Fruit fly (Drosophila melanogaster): ENCODE measurements around the gene mrn.

The mrn gene

DNA sequence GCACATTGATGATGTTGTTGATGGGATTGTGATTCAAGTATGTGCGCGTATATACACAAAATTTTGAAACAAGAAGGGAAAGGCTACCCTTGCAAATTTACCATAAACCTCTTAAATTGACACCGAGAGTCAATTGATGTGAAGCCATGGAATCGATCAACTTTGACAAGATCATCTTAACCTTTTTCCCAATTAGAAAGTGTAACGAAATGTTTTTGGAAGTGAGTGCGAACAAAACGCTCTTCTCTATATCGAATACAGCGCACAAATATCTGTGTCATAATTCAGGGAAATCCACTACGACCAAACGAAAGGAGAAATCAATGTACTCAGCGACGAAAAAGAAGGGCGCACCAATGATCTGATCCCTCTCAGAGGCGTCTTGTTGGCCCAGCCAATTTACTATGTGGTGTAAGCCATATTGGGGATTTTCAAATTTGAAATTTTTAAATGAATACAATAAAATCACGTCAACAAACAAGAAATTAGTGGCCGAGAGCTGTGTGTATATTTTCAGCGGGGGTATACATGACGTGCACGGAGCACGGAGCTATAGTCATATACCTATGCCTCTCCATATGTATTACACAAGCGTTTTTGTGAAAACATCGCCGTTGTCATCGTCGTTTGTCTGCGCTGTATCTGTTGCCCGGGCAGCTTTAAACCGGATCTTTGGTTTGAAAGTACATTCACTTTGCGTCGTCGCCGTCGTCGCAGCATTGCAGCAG lies 46.8 kb downstream of the mrn start:
- TF ChIP-seq Hr96 (GFP tag; optimal IDR thresholded peaks at IDR 0.05) (peak; percentile 7), tj (GFP tag; optimal IDR thresholded peaks at IDR 0.05) (no peak), toe (GFP tag; optimal IDR thresholded peaks at IDR 0.05) (no peak), ovo (GFP tag; optimal IDR thresholded peaks at IDR 0.05) (no peak), CG7045 (GFP tag; optimal IDR thresholded peaks at IDR 0.05) (no peak), CG11617 (GFP tag; optimal IDR thresholded peaks at IDR 0.05) (no peak), cic (GFP tag; optimal IDR thresholded peaks at IDR 0.05) (no peak), CG7101 (tag; optimal IDR thresholded peaks at IDR 0.05) (peak; percentile 14), Clk (GFP tag; optimal IDR thresholded peaks at IDR 0.05) (no peak), pad (GFP tag; optimal IDR thresholded peaks at IDR 0.05) (no peak), CG5204 (GFP tag; optimal IDR thresholded peaks at IDR 0.05) (peak; percentile 23), Crg-1 (GFP tag; optimal IDR thresholded peaks at IDR 0.05) (no peak), CG14711 (tag; optimal IDR thresholded peaks at IDR 0.05) (peak; percentile 24), CG1620 (GFP tag; optimal IDR thresholded peaks at IDR 0.05) (no peak), Mnt (GFP tag; optimal IDR thresholded peaks at IDR 0.05) (no peak), cnc (optimal IDR thresholded peaks at IDR 0.05) (no peak), CG12768 (GFP tag; optimal IDR thresholded peaks at IDR 0.05) (no peak), bab1 (GFP tag; optimal IDR thresholded peaks at IDR 0.05) (no peak), CG33017 (tag; optimal IDR thresholded peaks at IDR 0.05) (no peak), kay (GFP tag; ENCODE audit: borderline replicate concordance) (peak; percentile 85)

DNA sequence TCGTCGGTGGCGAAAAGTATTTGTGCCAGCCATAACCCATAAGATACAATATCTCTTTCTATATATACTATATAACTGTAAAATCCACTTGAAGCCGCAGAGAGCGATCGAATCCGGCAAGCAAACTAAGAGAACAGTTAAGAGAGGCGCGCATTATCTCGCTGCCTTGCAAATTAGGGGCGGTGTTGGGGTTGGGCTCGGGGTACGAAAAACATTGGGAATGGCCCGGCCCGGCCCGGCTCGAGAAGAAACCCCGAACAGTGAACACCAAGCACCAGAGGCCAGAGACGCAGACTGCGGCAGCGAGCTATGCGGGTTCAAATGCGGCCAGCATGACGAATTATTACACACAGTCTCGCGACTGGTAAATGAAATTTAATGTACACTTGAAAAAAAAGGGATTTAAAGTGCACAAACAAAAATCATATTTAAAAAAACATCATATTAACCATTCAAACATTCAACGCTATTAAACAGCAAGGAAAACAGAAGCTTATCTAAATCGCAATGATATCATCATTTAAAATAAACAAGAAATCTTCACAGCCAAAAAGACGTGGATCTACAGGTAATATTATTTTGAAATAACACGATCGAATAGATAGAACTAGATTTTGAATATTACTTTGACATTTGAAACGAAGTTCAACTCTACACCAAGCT lies 47.8 kb downstream of the mrn start:
- TF ChIP-seq CG33017 (tag; optimal IDR thresholded peaks at IDR 0.05) = no peak
- peak; percentile 57 for TF ChIP-seq ovo (GFP tag; optimal IDR thresholded peaks at IDR 0.05)
- TF ChIP-seq Crg-1 (GFP tag; optimal IDR thresholded peaks at IDR 0.05) = no peak
- TF ChIP-seq kay (GFP tag; ENCODE audit: borderline replicate concordance) = peak; percentile 83
- no peak for TF ChIP-seq cnc (optimal IDR thresholded peaks at IDR 0.05)
- TF ChIP-seq CG5204 (GFP tag; optimal IDR thresholded peaks at IDR 0.05) = peak; percentile 2
- TF ChIP-seq CG11617 (GFP tag; optimal IDR thresholded peaks at IDR 0.05) = no peak
- peak; percentile 5 for TF ChIP-seq toe (GFP tag; optimal IDR thresholded peaks at IDR 0.05)
- no peak for TF ChIP-seq Mnt (GFP tag; optimal IDR thresholded peaks at IDR 0.05)
- TF ChIP-seq pad (GFP tag; optimal IDR thresholded peaks at IDR 0.05) = no peak
- peak; percentile 82 for TF ChIP-seq CG12768 (GFP tag; optimal IDR thresholded peaks at IDR 0.05)
- peak; percentile 22 for TF ChIP-seq tj (GFP tag; optimal IDR thresholded peaks at IDR 0.05)
- peak; percentile 23 for TF ChIP-seq Hr96 (GFP tag; optimal IDR thresholded peaks at IDR 0.05)
- no peak for TF ChIP-seq CG1620 (GFP tag; optimal IDR thresholded peaks at IDR 0.05)
- no peak for TF ChIP-seq CG7101 (tag; optimal IDR thresholded peaks at IDR 0.05)
- peak; percentile 23 for TF ChIP-seq CG14711 (tag; optimal IDR thresholded peaks at IDR 0.05)
- TF ChIP-seq Clk (GFP tag; optimal IDR thresholded peaks at IDR 0.05) = no peak
- no peak for TF ChIP-seq cic (GFP tag; optimal IDR thresholded peaks at IDR 0.05)

DNA sequence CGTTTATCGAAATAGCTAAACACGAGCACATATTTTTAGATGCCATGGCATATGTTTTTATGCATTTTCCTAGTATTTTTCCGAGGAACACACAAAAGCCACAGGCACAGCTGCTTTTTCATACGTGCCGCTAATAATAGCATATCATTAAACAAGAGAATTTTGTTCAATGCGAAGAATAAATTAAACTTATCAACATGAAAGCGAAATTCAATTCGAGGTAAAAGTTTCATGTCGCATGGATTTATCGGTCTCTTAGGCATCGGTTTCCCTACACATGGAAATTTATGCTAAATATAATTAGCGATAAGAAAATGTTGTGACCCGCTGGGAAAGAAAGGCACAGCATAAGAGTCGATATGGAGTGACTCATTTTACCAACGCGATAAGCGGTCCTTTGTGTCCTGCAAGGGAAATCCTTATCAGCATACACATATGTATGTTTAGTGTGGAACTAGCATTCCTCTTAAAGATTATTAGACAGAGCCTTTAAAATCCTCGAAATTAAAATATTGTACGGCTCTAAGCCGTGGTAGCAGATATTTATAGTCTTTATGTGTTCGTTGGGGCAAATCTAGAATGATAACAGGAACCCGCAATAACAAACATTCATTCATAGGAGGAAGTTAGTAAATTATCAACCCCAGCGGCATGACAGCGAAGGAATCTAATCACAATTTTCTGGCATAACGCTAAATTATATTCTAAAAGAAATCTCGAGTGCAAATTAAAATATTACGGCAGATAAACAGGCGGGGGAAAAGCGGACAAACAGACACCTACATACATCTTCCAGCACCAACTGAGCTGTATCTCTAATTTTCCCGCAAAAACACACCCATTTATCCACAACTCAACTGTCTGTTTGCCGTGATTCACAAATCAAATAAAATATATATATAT lies 48.7 kb downstream of the mrn start, which contains the start of gene CG43248:
TSS of gene CG43248 (minus strand) at position 51 of the 903 bp plus-strand sequence.
- peak; percentile 85 for TF ChIP-seq cic (GFP tag; optimal IDR thresholded peaks at IDR 0.05)
- TF ChIP-seq CG12768 (GFP tag; optimal IDR thresholded peaks at IDR 0.05) = no peak
- no peak for TF ChIP-seq CG14711 (tag; optimal IDR thresholded peaks at IDR 0.05)
- no peak for TF ChIP-seq cnc (optimal IDR thresholded peaks at IDR 0.05)

DNA sequence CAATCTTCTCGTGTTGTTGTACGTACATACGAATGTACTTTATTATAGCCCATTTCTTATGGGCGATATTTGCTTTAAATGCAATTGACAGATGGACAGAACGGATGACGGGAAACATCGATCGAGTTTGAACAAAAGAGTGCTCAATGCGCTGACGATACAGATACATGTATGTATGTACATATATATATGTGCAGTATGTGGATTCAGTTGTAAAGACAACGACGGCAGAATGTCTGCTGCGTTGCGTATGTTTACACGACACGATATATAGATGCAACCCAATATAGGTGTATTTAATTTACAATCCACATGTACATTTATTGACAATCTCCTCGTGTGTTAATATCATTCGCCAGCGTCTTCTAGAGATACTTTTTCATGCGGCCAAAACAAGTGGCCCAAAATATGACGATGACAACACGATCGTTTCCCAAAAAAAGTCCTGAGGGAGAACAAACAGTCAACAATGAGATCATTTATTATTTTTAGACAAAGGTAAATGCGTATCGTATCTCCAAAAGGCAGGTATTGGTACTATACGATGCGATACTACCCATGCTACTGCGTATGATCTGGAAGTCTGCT lies 49.6 kb downstream of the mrn start:
- no peak for TF ChIP-seq CG7045 (GFP tag; optimal IDR thresholded peaks at IDR 0.05)
- no peak for TF ChIP-seq Hr96 (GFP tag; optimal IDR thresholded peaks at IDR 0.05)
- no peak for TF ChIP-seq CG11617 (GFP tag; optimal IDR thresholded peaks at IDR 0.05)
- no peak for TF ChIP-seq bab1 (GFP tag; optimal IDR thresholded peaks at IDR 0.05)
- no peak for TF ChIP-seq pad (GFP tag; optimal IDR thresholded peaks at IDR 0.05)
- TF ChIP-seq CG12768 (GFP tag; optimal IDR thresholded peaks at IDR 0.05) = no peak
- TF ChIP-seq tj (GFP tag; optimal IDR thresholded peaks at IDR 0.05) = peak; percentile 92
- peak; percentile 66 for TF ChIP-seq kay (GFP tag; ENCODE audit: borderline replicate concordance)

DNA sequence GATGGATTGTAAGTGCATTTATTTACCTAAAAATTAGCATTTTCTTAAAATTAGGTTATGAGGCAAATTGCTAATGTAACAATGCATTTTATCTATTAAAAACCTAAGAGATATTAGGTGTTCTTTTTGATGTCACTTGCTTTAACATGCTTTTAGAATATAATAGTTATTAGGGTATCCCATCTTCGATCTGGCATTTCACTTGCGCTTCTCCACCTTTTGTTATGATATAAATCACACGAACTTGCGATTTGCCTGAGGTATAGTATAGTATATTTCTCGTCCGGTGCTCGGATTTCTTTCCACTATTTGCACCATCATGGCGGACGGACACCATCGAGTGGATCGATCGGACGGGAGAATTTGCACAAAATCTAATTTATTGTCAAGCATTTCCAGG lies 50.3 kb downstream of the mrn start:
- no peak for TF ChIP-seq Mnt (GFP tag; optimal IDR thresholded peaks at IDR 0.05)
- no peak for TF ChIP-seq CG1620 (GFP tag; optimal IDR thresholded peaks at IDR 0.05)
- no peak for TF ChIP-seq CG33017 (tag; optimal IDR thresholded peaks at IDR 0.05)
- no peak for TF ChIP-seq CG11617 (GFP tag; optimal IDR thresholded peaks at IDR 0.05)
- TF ChIP-seq pad (GFP tag; optimal IDR thresholded peaks at IDR 0.05) = no peak
- TF ChIP-seq cic (GFP tag; optimal IDR thresholded peaks at IDR 0.05) = no peak
- no peak for TF ChIP-seq ovo (GFP tag; optimal IDR thresholded peaks at IDR 0.05)
- no peak for TF ChIP-seq bab1 (GFP tag; optimal IDR thresholded peaks at IDR 0.05)
- TF ChIP-seq CG7101 (tag; optimal IDR thresholded peaks at IDR 0.05) = no peak
- no peak for TF ChIP-seq CG12768 (GFP tag; optimal IDR thresholded peaks at IDR 0.05)
- TF ChIP-seq Crg-1 (GFP tag; optimal IDR thresholded peaks at IDR 0.05) = no peak
- TF ChIP-seq Hr96 (GFP tag; optimal IDR thresholded peaks at IDR 0.05) = no peak
- no peak for TF ChIP-seq CG7045 (GFP tag; optimal IDR thresholded peaks at IDR 0.05)
- no peak for TF ChIP-seq toe (GFP tag; optimal IDR thresholded peaks at IDR 0.05)
- no peak for TF ChIP-seq CG5204 (GFP tag; optimal IDR thresholded peaks at IDR 0.05)
- TF ChIP-seq tj (GFP tag; optimal IDR thresholded peaks at IDR 0.05) = no peak
- TF ChIP-seq Clk (GFP tag; optimal IDR thresholded peaks at IDR 0.05) = no peak

All from whole organism, adult.